Fruit fly (Drosophila melanogaster): ENCODE results near the gene Ugt36A1.

Ugt36A1 gene

DNA sequence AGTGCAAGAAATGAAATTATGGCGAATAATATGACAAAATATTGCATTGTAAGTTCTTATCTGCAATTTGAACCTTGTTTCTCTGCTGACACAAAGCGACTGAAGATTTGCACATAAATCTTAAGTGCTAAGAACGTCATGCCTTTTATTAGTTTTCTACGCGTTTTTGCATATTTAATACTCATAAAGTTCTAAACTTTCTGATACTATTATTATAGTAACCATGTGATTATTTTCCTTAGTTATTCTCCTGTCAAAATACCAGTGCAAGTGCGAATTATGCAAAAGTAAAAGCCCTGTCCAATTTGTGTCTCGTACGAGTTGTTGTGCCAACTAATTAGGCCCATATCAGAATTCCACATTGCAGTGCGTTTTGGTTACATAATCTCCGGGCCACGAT, 51.6 kb downstream of the Ugt36A1 start, which contains the start of gene Sfp24Bc:
Gene Sfp24Bc, minus strand, starts transcription at position 101 of the 400 bp plus-strand sequence.
- peak in 1 of 2 experiments; percentile 54 for TF ChIP-seq Pdp1 (GFP tag; optimal IDR thresholded peaks at IDR 0.05)
- TF ChIP-seq ab (GFP tag; optimal IDR thresholded peaks at IDR 0.05) = no peak
